Worm (Caenorhabditis elegans): ENCODE data around the gene F42A10.9.
"Not testable (repeated sequence)": the region's sequence is repeated elsewhere in the genome, so short reads cannot be mapped to it uniquely, and the experiment has no call there.

F42A10.9 gene

ce11 chrIII:6132068-6132467, 32.3 kb upstream of the F42A10.9 start:
- TF ChIP-seq unc-62 (GFP tag; optimal IDR thresholded peaks at IDR 0.05 in 1 of 2) (peak in 1 of 2 experiments; percentile 36), unc-62 (tag; optimal IDR thresholded peaks at IDR 0.05) (no peak), nhr-48 (tag; optimal IDR thresholded peaks at IDR 0.05) (peak; percentile 7), R02D3.7 (tag; optimal IDR thresholded peaks at IDR 0.05) (no peak), hif-1 (tag; optimal IDR thresholded peaks at IDR 0.05) (no peak), jun-1 (tag; optimal IDR thresholded peaks at IDR 0.05) (no peak), saeg-2 (GFP tag; IDR thresholded peaks at IDR 0.05) (no peak), fkh-10 (GFP tag; optimal IDR thresholded peaks at IDR 0.05) (no peak), F49E8.2 (tag; optimal IDR thresholded peaks at IDR 0.05; ENCODE audit: borderline replicate concordance) (no peak), dmd-6 (GFP tag; IDR thresholded peaks at IDR 0.05) (peak; percentile 16; the same call in 1 of the 2 replicates), nhr-28 (tag; optimal IDR thresholded peaks at IDR 0.05) (peak; percentile 29), arid-1 (GFP tag; conservative IDR thresholded peaks at IDR 0.05) (no peak)

- TF ChIP-seq gei-8 (GFP tag; optimal IDR thresholded peaks at IDR 0.05) (peak; percentile 54), mep-1 (tag; optimal IDR thresholded peaks at IDR 0.05) (peak; percentile 74), pha-4 (GFP tag; IDR thresholded peaks at IDR 0.05) (peak; percentile 57; the same call in 1 of the 2 replicates), hlh-30 (tag; optimal IDR thresholded peaks at IDR 0.05; ENCODE audit: insufficient read depth) (peak; percentile 46), ceh-20 (GFP tag; IDR thresholded peaks at IDR 0.05) (peak; percentile 75), set-16 (GFP tag; IDR thresholded peaks at IDR 0.05) (peak; percentile 51), F10B5.3 (tag; optimal IDR thresholded peaks at IDR 0.05) (peak; percentile 10), T20F7.1 (GFP tag; optimal IDR thresholded peaks at IDR 0.05) (peak; percentile 67), F37D6.2 (tag; optimal IDR thresholded peaks at IDR 0.05) (peak; percentile 78), unc-62 (GFP tag; optimal IDR thresholded peaks at IDR 0.05 in 1 of 2) (peak in 1 of 2 experiments; percentile 11), dmd-9 (GFP tag; IDR thresholded peaks at IDR 0.05) (peak; percentile 29; the same call in 1 of the 2 replicates), spr-1 (tag; optimal IDR thresholded peaks at IDR 0.05) (peak; percentile 3), aha-1 (tag) (peak; percentile 96), hif-1 (tag; optimal IDR thresholded peaks at IDR 0.05) (peak in 1 of 2 experiments; percentile 87), dmd-8 (GFP tag; IDR thresholded peaks at IDR 0.05) (peak; percentile 40; the same call in 1 of the 2 replicates), lin-38 (GFP tag; IDR thresholded peaks at IDR 0.05) (peak; percentile 36; the same call in 1 of the 2 replicates), nhr-42 (GFP tag; IDR thresholded peaks at IDR 0.05) (peak; percentile 26; the same call in 1 of the 2 replicates), dve-1 (tag; optimal IDR thresholded peaks at IDR 0.05; ENCODE audit: insufficient read depth) (peak; percentile 84), hmg-1.1 (GFP tag; IDR thresholded peaks at IDR 0.05) (peak; percentile 72), lsy-2 (tag; optimal IDR thresholded peaks at IDR 0.05) (peak; percentile 2 to 4), ctbp-1 (GFP tag; IDR thresholded peaks at IDR 0.05) (peak; percentile 86; the same call in 1 of the 2 replicates), T26A8.4 (GFP tag; IDR thresholded peaks at IDR 0.05) (0 out of 2 replicates have a peak, but pooled peaks have one; percentile 18), dmd-6 (GFP tag; IDR thresholded peaks at IDR 0.05) (peak; percentile 49), nhr-102 (tag; optimal IDR thresholded peaks at IDR 0.05) (peak; percentile 17), mxl-3 (GFP tag; optimal IDR thresholded peaks at IDR 0.05) (peak; percentile 70), Y5F2A.4 (GFP tag; optimal IDR thresholded peaks at IDR 0.05) (peak; percentile 7), rbr-2 (tag; optimal IDR thresholded peaks at IDR 0.05) (peak; percentile 90), hlh-11 (tag; optimal IDR thresholded peaks at IDR 0.05) (peak; percentile 83), spr-3 (GFP tag; optimal IDR thresholded peaks at IDR 0.05) (peak; percentile 64)
- TF ChIP-seq pha-4, unc-62 (tag; optimal IDR thresholded peaks at IDR 0.05): not testable (repeated sequence)
Measured at ce11 chrIII:6133389-6133789, 31.0 kb upstream of the F42A10.9 start.
